Worm (Caenorhabditis elegans) whole organism, mixed stage, embryonic: ENCODE results near the gene fbxa-220.

Experiments
- blmp-1 ChIP-seq: fragments of 150-350 bp; optimal IDR thresholded peaks from 2 replicates; lab custom pipeline; 2014; ENCODE audit warnings: missing biosample characterization, missing genetic modification characterization
- flh-1 ChIP-seq: fragments of 200-800 bp; sonication (Bioruptor generic); optimal IDR thresholded peaks from 2 replicates; lab custom pipeline; 2018; ENCODE audit warnings: mild to moderate bottlenecking, missing genetic modification characterization, moderate library complexity, missing compliant biosample characterization
- lsy-2 ChIP-seq: fragments of 150-350 bp; optimal IDR thresholded peaks from 2 replicates; lab custom pipeline; 2014; ENCODE audit warnings: missing biosample characterization, missing genetic modification characterization
- mls-2 ChIP-seq: sonication (generic microtip); optimal IDR thresholded peaks from 2 replicates; lab custom pipeline; 2016; ENCODE audit warnings: mild to moderate bottlenecking, missing genetic modification characterization, moderate library complexity, missing compliant biosample characterization
- nhr-12 ChIP-seq: fragments of 150-350 bp; optimal IDR thresholded peaks from 2 replicates; lab custom pipeline; 2014; ENCODE audit warnings: missing biosample characterization, missing genetic modification characterization
- nhr-237 ChIP-seq: fragments of 150-350 bp; optimal IDR thresholded peaks from 2 replicates; lab custom pipeline; 2014; ENCODE audit warnings: missing biosample characterization, missing genetic modification characterization
- nhr-28 ChIP-seq: fragments of 150-350 bp; optimal IDR thresholded peaks from 2 replicates; lab custom pipeline; 2014; ENCODE audit warnings: missing biosample characterization, missing genetic modification characterization
- pha-4 ChIP-seq: fragments of 150-350 bp; optimal IDR thresholded peaks from 2 replicates; lab custom pipeline; 2018; ENCODE audit warnings: missing biosample characterization, missing genetic modification reagents, missing genetic modification characterization
- snpc-4 ChIP-seq: fragments of 150-350 bp; optimal IDR thresholded peaks from 2 replicates; lab custom pipeline; 2014; ENCODE audit warnings: missing biosample characterization, missing genetic modification characterization
- unc-120 ChIP-seq: sonication (generic microtip); optimal IDR thresholded peaks from 2 replicates; lab custom pipeline; 2017; ENCODE audit warnings: missing genetic modification characterization, missing compliant biosample characterization; ENCODE audit not compliant: poor library complexity, severe bottlenecking
- unc-39 ChIP-seq: fragments of 150-350 bp; optimal IDR thresholded peaks from 2 replicates; lab custom pipeline; 2014; ENCODE audit warnings: missing biosample characterization, missing genetic modification characterization
- unc-62 ChIP-seq: fragments of 150-350 bp; optimal IDR thresholded peaks from 2 replicates; lab custom pipeline; 2014; ENCODE audit warnings: missing biosample characterization, missing genetic modification reagents, missing genetic modification characterization

DNA sequence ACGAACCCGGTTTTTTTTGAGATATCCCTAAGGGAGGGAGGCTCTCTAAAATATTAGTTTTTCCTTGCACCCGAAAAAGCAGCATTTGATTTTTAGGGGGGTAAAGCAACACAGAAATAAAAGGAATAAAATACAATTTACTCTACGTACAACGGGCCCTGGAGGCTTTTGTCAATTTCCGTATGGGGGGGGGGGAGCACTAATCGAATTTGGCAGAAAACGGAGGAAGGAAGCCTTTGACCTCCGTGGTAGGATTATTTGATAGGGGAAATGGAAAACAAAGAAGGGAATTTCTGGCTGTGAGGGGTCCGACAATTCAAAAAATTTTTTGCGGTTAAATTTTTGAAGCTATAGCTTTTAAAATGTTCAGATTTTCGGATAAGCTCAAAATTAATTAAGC, 26.1 kb downstream of the fbxa-220 start:
- TF ChIP-seq blmp-1 (tag; lab: Kevin White, UChicago) = no peak
- no peak for TF ChIP-seq unc-62 (GFP tag; lab: Kevin White, UChicago)
- no peak for TF ChIP-seq snpc-4
- TF ChIP-seq unc-39 (tag; lab: Kevin White, UChicago) = no peak
- no peak for TF ChIP-seq unc-120 (tag; lab: Kevin White, UChicago)
- no peak for TF ChIP-seq pha-4
- TF ChIP-seq nhr-237 = no peak
- no peak for TF ChIP-seq nhr-12 (tag; lab: Kevin White, UChicago)
- no peak for TF ChIP-seq lsy-2 (tag; lab: Kevin White, UChicago)
- no peak for TF ChIP-seq nhr-28 (tag; lab: Kevin White, UChicago)
- TF ChIP-seq mls-2 (tag; lab: Kevin White, UChicago) = no peak
- no peak for TF ChIP-seq flh-1 (GFP tag; lab: Kevin White, UChicago)
